Worm (Caenorhabditis elegans) whole organism, L4 larva: ENCODE data around the gene cdka-1.

Experiments used
- F37D6.2 ChIP-seq: sonication (generic microtip); optimal IDR thresholded peaks from 2 replicates; lab custom pipeline; 2016; ENCODE audit warnings: mild to moderate bottlenecking, missing genetic modification characterization, missing compliant biosample characterization
- F49E8.2 ChIP-seq: sonication (generic microtip); optimal IDR thresholded peaks from 2 replicates; lab custom pipeline; 2016; ENCODE audit warnings: missing compliant biosample characterization, mild to moderate bottlenecking, missing genetic modification characterization, borderline replicate concordance
- Y48G9A.11 ChIP-seq: fragments of 200-800 bp; sonication (Bioruptor generic); IDR thresholded peaks from 2 replicates; pipeline ENCODE4 v1.3.6; 2022; ENCODE audit warnings: missing genetic modification reagents, missing genetic modification characterization, missing compliant biosample characterization
- Y75B8A.6 ChIP-seq: fragments of 200-800 bp; sonication (Bioruptor generic); IDR thresholded peaks from 2 replicates; pipeline ENCODE4 v1.3.6; 2022; ENCODE audit warnings: missing genetic modification reagents, missing genetic modification characterization, missing compliant biosample characterization
- arid-1 ChIP-seq: fragments of 200-800 bp; sonication (Bioruptor generic); conservative IDR thresholded peaks from 2 replicates; pipeline ENCODE4 v1.3.6; 2022; ENCODE audit warnings: missing genetic modification reagents, missing genetic modification characterization, missing compliant biosample characterization
- ceh-32 ChIP-seq: sonication (generic microtip); optimal IDR thresholded peaks from 2 replicates; lab custom pipeline; 2016; ENCODE audit warnings: mild to moderate bottlenecking, missing genetic modification characterization, missing compliant biosample characterization; ENCODE audit not compliant: poor library complexity
- ceh-82 ChIP-seq: sonication (generic microtip); optimal IDR thresholded peaks from 2 replicates; lab custom pipeline; 2017; ENCODE audit warnings: missing biosample characterization, missing genetic modification characterization
- ces-1 ChIP-seq: fragments of 150-350 bp; sonication (generic microtip); optimal IDR thresholded peaks from 4 replicates; lab custom pipeline; 2014; ENCODE audit warnings: missing biosample characterization, missing genetic modification reagents, missing genetic modification characterization
- ctbp-1 ChIP-seq: fragments of 200-800 bp; sonication (Bioruptor generic); IDR thresholded peaks from 2 replicates; pipeline ENCODE4 v1.3.6; 2022; ENCODE audit warnings: missing genetic modification reagents, missing genetic modification characterization, missing compliant biosample characterization
- daf-12 ChIP-seq: fragments of 150-350 bp; optimal IDR thresholded peaks from 2 replicates; lab custom pipeline; 2014; ENCODE audit warnings: missing biosample characterization, missing genetic modification reagents, missing genetic modification characterization
- daf-16 ChIP-seq, 3 experiments: sonication (generic microtip); optimal IDR thresholded peaks; 2 replicates each; lab custom pipeline; 2016 to 2017; ENCODE audit warnings: missing genetic modification characterization in 3 of 3, missing genetic modification reagents in 3 of 3, mild to moderate bottlenecking in 2 of 3, missing compliant biosample characterization in 2 of 3, missing biosample characterization in 1 of 3, moderate library complexity in 1 of 3
- dmd-6 ChIP-seq: fragments of 200-800 bp; sonication (Bioruptor generic); IDR thresholded peaks from 2 replicates; pipeline ENCODE4 v1.3.6; 2022; ENCODE audit warnings: missing genetic modification reagents, missing genetic modification characterization, missing compliant biosample characterization
- fkh-10 ChIP-seq: fragments of 150-350 bp; optimal IDR thresholded peaks from 2 replicates; lab custom pipeline; 2014; ENCODE audit warnings: missing biosample characterization, missing genetic modification reagents, missing genetic modification characterization
- hlh-11 ChIP-seq: fragments of 200-800 bp; sonication (Bioruptor generic); optimal IDR thresholded peaks from 2 replicates; lab custom pipeline; 2018; ENCODE audit warnings: mild to moderate bottlenecking, missing genetic modification characterization, missing compliant biosample characterization
- hlh-30 ChIP-seq: sonication (generic microtip); optimal IDR thresholded peaks from 2 replicates; lab custom pipeline; 2017; ENCODE audit warnings: antibody characterized with exemption, mild to moderate bottlenecking, missing genetic modification characterization, missing compliant biosample characterization; ENCODE audit not compliant: insufficient read depth
- jun-1 ChIP-seq: fragments of 150-350 bp; optimal IDR thresholded peaks from 2 replicates; lab custom pipeline; 2014; ENCODE audit warnings: missing biosample characterization, missing genetic modification reagents, missing genetic modification characterization
- lin-13 ChIP-seq: fragments of 150-350 bp; optimal IDR thresholded peaks from 2 replicates; lab custom pipeline; 2014; ENCODE audit warnings: missing biosample characterization, missing genetic modification reagents, missing genetic modification characterization
- lsy-2 ChIP-seq, 2 experiments: fragments of 150-350 bp in 1 of 2; sonication (generic microtip) in 1 of 2; optimal IDR thresholded peaks; 2 replicates each; lab custom pipeline; 2014 to 2017; ENCODE audit warnings: missing biosample characterization in 2 of 2, missing genetic modification characterization in 2 of 2
- mep-1 ChIP-seq: fragments of 150-350 bp; sonication (generic microtip); optimal IDR thresholded peaks from 3 replicates; lab custom pipeline; 2014; ENCODE audit warnings: missing biosample characterization, missing genetic modification characterization
- mes-2 ChIP-seq: sonication (generic microtip); optimal IDR thresholded peaks from 2 replicates; lab custom pipeline; 2016; ENCODE audit warnings: missing genotype, mild to moderate bottlenecking, missing genetic modification characterization, missing compliant biosample characterization; ENCODE audit not compliant: poor library complexity, severe bottlenecking
- nhr-10 ChIP-seq: fragments of 150-350 bp; optimal IDR thresholded peaks from 2 replicates; lab custom pipeline; 2014; ENCODE audit warnings: missing biosample characterization, missing genetic modification characterization
- nhr-28 ChIP-seq: fragments of 150-350 bp; optimal IDR thresholded peaks from 2 replicates; lab custom pipeline; 2014; ENCODE audit warnings: missing biosample characterization, missing genetic modification characterization
- nhr-77 ChIP-seq: fragments of 150-350 bp; optimal IDR thresholded peaks from 2 replicates; lab custom pipeline; 2014; ENCODE audit warnings: missing biosample characterization, missing genetic modification characterization
- pqm-1 ChIP-seq: sonication (generic microtip); optimal IDR thresholded peaks from 2 replicates; lab custom pipeline; 2017; ENCODE audit warnings: missing biosample characterization, missing genetic modification characterization
- rbr-2 ChIP-seq: sonication (generic microtip); optimal IDR thresholded peaks from 2 replicates; lab custom pipeline; 2016; ENCODE audit warnings: missing genotype, missing genetic modification characterization, missing compliant biosample characterization
- skn-1 ChIP-seq: fragments of 150-350 bp; optimal IDR thresholded peaks from 2 replicates; lab custom pipeline; 2014; ENCODE audit warnings: missing biosample characterization, missing genetic modification characterization
- snpc-4 ChIP-seq: fragments of 150-350 bp; optimal IDR thresholded peaks from 2 replicates; lab custom pipeline; 2014; ENCODE audit warnings: missing biosample characterization, missing genetic modification characterization
- spr-1 ChIP-seq: sonication (generic microtip); optimal IDR thresholded peaks from 2 replicates; lab custom pipeline; 2016; ENCODE audit warnings: mild to moderate bottlenecking, missing genetic modification characterization, missing compliant biosample characterization
- spr-3 ChIP-seq: fragments of 200-800 bp; sonication (Bioruptor generic); optimal IDR thresholded peaks from 2 replicates; lab custom pipeline; 2018; ENCODE audit warnings: mild to moderate bottlenecking, missing genetic modification characterization, missing compliant biosample characterization
- tag-97 ChIP-seq: fragments of 200-800 bp; sonication (Bioruptor generic); IDR thresholded peaks from 2 replicates; pipeline ENCODE4 v1.3.6; 2022; ENCODE audit warnings: missing genetic modification characterization, missing compliant biosample characterization
- unc-130 ChIP-seq: sonication (generic microtip); optimal IDR thresholded peaks from 2 replicates; lab custom pipeline; 2016; ENCODE audit warnings: missing genetic modification reagents, missing genetic modification characterization, missing compliant biosample characterization
- unc-62 ChIP-seq, 3 experiments: fragments of 150-350 bp in 1 of 3; sonication (generic microtip); optimal IDR thresholded peaks in 2 of 3; peaks in 1 of 3; 1 replicate in 1 of 3; 2 replicates in 2 of 3; lab custom pipeline; 2014 to 2017; ENCODE audit warnings: missing biosample characterization in 3 of 3, missing genetic modification characterization in 3 of 3, missing genetic modification reagents in 3 of 3, missing genotype in 1 of 3
- ztf-11 ChIP-seq: fragments of 150-350 bp; optimal IDR thresholded peaks from 2 replicates; lab custom pipeline; 2014; ENCODE audit warnings: missing biosample characterization, missing genetic modification characterization

The cdka-1 gene

DNA sequence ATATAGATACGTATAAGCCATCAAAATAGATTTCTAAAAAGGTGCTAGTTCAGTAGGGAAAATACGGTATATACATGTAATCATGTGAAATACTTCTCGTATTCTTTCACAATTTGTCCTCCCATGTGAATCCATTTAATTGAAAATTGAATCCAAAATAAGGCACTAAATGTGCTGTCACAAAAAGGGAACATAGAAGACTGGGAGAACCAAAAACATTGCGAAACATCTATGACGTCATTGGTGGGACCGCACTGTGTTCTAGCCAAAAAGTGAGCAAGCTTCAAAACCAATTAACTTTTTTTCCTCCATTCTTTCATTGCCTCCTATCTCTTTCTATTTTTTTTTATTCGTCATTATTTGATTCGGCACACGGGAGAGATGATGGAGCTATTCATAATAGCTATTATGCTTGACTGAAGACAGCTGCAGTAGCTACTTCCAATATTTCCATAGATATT, at the start of gene cdka-1:
Gene cdka-1 (plus strand): TSS at position 411 of the 461 bp plus-strand sequence.
- TF ChIP-seq mep-1 (peak; percentile 15), tag-97 (no peak), F37D6.2 (peak; percentile 13), spr-3 (no peak), lsy-2 (tag; optimal IDR thresholded peaks at IDR 0.05; lab: Kevin White, UChicago) (peak in 1 of 2 experiments; percentile 35), nhr-10 (tag; lab: Kevin White, UChicago) (no peak), hlh-30 (tag; lab: Kevin White, UChicago) (peak; percentile 9), rbr-2 (tag; lab: Kevin White, UChicago) (peak; percentile 12), ctbp-1 (GFP tag; lab: Robert Waterston, UW) (0 out of 2 replicates have a peak, but pooled peaks have one; percentile 31), skn-1 (tag; lab: Kevin White, UChicago) (no peak), ces-1 (GFP tag; lab: Kevin White, UChicago) (peak; percentile 81)

DNA sequence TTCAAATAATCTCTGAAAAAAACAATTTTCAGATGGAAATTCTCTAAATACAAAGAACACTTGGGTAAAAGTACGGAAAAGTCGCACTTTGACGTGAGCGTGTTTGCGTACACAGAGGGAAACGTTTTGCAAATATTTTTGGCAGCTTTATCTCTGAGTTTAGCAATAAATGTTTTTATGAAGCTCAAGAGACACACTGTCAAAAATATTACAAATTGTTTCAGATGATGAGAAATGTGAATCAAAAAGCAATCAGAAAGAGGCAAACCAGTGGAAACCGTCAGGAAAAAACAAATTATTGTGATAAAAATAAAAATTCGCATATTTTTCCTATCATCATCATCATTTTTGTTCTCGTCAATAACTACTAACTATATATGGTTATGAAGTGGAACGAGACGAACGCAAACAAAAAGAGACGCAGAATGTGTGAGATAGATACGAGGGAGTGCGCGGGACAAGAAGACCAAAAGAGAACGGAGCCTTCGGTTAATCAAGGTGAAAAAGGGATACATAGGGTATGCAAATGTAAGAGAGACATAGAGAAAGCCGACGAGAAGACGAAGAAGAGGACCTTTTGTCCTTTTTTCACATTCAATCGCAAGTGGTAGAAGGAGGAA, 46.1 kb upstream of the cdka-1 start, which contains the start of gene sel-2:
Gene sel-2 (minus strand): TSS at position 51 of the 620 bp plus-strand sequence.
- TF ChIP-seq Y75B8A.6 (GFP tag; lab: Robert Waterston, UW): no peak
- TF ChIP-seq rbr-2 (tag; lab: Kevin White, UChicago): peak; percentile 31
- TF ChIP-seq ztf-11 (tag; lab: Kevin White, UChicago): no peak
- TF ChIP-seq ceh-82: no peak
- peak; percentile 8 for TF ChIP-seq mes-2 (tag; lab: Kevin White, UChicago)
- TF ChIP-seq ceh-32 (tag; lab: Kevin White, UChicago): no peak
- no peak for TF ChIP-seq daf-16 (GFP tag; optimal IDR thresholded peaks at IDR 0.05; lab: Kevin White, UChicago)
- TF ChIP-seq daf-16 (tag; optimal IDR thresholded peaks at IDR 0.05; lab: Kevin White, UChicago): peak; percentile 60
- TF ChIP-seq mep-1: peak; percentile 25
- peak in 1 of 2 experiments; percentile 34 for TF ChIP-seq unc-62 (GFP tag; optimal IDR thresholded peaks at IDR 0.05 in 1 of 2; lab: Kevin White, UChicago)
- TF ChIP-seq unc-62 (tag; optimal IDR thresholded peaks at IDR 0.05; lab: Kevin White, UChicago): no peak
- TF ChIP-seq nhr-28 (tag; lab: Kevin White, UChicago): peak; percentile 34
- peak in 1 of 2 experiments; percentile 34 for TF ChIP-seq lsy-2 (tag; optimal IDR thresholded peaks at IDR 0.05; lab: Kevin White, UChicago)
- TF ChIP-seq fkh-10 (GFP tag; lab: Kevin White, UChicago): peak; percentile 78
- TF ChIP-seq lin-13 (GFP tag; lab: Kevin White, UChicago): no peak
- TF ChIP-seq hlh-30 (tag; lab: Kevin White, UChicago): peak; percentile 11

DNA sequence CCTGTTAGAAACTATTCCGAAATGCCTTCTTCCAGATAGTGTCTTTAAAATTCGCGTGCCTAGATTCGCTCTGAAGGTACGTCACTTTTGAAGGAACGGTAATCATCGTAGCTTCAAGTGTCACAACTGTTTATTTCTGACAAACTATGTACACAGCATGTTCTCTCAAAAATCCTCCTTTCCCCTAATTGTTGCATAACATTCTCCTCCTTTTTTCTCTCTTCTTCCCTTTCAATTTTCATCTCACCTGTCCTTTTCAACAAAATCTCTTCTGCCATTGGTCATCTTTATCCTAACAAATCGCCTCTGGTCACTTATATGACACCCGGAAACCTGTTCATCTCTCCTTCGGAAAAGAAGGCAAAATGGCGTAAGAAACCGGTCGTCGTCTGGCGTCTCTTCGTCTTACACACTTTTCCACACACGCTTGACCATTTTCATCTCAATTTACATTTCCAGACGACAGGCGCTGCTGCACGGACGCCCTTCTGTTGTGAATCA, 42.5 kb upstream of the cdka-1 start, which contains the start of gene lips-3:
Gene lips-3 (plus strand): TSS at position 458 of the 501 bp plus-strand sequence.
- peak; percentile 26 for TF ChIP-seq hlh-11 (tag; lab: Kevin White, UChicago)
- TF ChIP-seq pqm-1 (tag; lab: Kevin White, UChicago): no peak
- TF ChIP-seq nhr-77: no peak
- TF ChIP-seq unc-130 (GFP tag; lab: Kevin White, UChicago): no peak
- TF ChIP-seq Y48G9A.11 (GFP tag; lab: Robert Waterston, UW): no peak
- no peak for TF ChIP-seq spr-1
- no peak for TF ChIP-seq arid-1 (GFP tag; lab: Robert Waterston, UW)
- no peak for TF ChIP-seq snpc-4 (tag; lab: Kevin White, UChicago)
- TF ChIP-seq dmd-6 (GFP tag; lab: Robert Waterston, UW): no peak
- peak in 1 of 2 experiments; percentile 97 for TF ChIP-seq unc-62 (GFP tag; optimal IDR thresholded peaks at IDR 0.05 in 1 of 2; lab: Kevin White, UChicago)
- no peak for TF ChIP-seq unc-62 (tag; optimal IDR thresholded peaks at IDR 0.05; lab: Kevin White, UChicago)
- no peak for TF ChIP-seq daf-12 (tag; lab: Kevin White, UChicago)
- TF ChIP-seq nhr-28 (tag; lab: Kevin White, UChicago): no peak
- no peak for TF ChIP-seq F49E8.2 (tag; lab: Kevin White, UChicago)
- no peak for TF ChIP-seq skn-1 (tag; lab: Kevin White, UChicago)
- TF ChIP-seq jun-1 (tag; lab: Kevin White, UChicago): no peak
